Fruit fly (Drosophila melanogaster): ENCODE measurements around the gene opm.
A peak's percentile ranks its signal among the peaks of the same experiment; 100 is the strongest.

opm gene

dm6 chrX:15043013-15043699 is 23.1 kb downstream of the opm start (continued):
- TF ChIP-seq ase (GFP tag; IDR thresholded peaks at IDR 0.05) (peak; percentile 63; the same call in 2 of the 3 replicates), repo (GFP tag; optimal IDR thresholded peaks at IDR 0.05) (peak; percentile 83), onecut (GFP tag; IDR thresholded peaks at IDR 0.05) (peak; percentile 85), ERR (GFP tag; optimal IDR thresholded peaks at IDR 0.05) (peak; percentile 76), Hmx (GFP tag; optimal IDR thresholded peaks at IDR 0.05) (no peak), CG15514 (GFP tag; optimal IDR thresholded peaks at IDR 0.05) (peak; percentile 83), odd (GFP tag; optimal IDR thresholded peaks at IDR 0.05) (peak; percentile 91), run (tag; optimal IDR thresholded peaks at IDR 0.05) (peak; percentile 75), pho (GFP tag; optimal IDR thresholded peaks at IDR 0.05) (peak; percentile 73), ap (GFP tag; IDR thresholded peaks at IDR 0.05) (peak; percentile 52; the same call in 1 of the 2 replicates), danr (GFP tag; IDR thresholded peaks at IDR 0.05) (peak; percentile 50; the same call in 1 of the 2 replicates), Gug (GFP tag; IDR thresholded peaks at IDR 0.05) (no peak), Atf3 (GFP tag; optimal IDR thresholded peaks at IDR 0.05) (peak; percentile 58), grn (GFP tag; optimal IDR thresholded peaks at IDR 0.05) (peak; percentile 86), wek (GFP tag; optimal IDR thresholded peaks at IDR 0.05) (peak; percentile 95), prd (optimal IDR thresholded peaks at IDR 0.05) (no peak), prd (GFP tag; IDR thresholded peaks at IDR 0.05) (peak; percentile 46; the same call in 1 of the 3 replicates), Elba2 (GFP tag; optimal IDR thresholded peaks at IDR 0.05) (no peak), Nf-YB (GFP tag; optimal IDR thresholded peaks at IDR 0.05) (peak; percentile 62), abd-A (tag; optimal IDR thresholded peaks at IDR 0.05) (no peak), CG5180 (GFP tag; optimal IDR thresholded peaks at IDR 0.05) (peak; percentile 87), CG6765 (GFP tag; optimal IDR thresholded peaks at IDR 0.05) (peak; percentile 80), Xbp1 (GFP tag; optimal IDR thresholded peaks at IDR 0.05) (peak; percentile 18), Doc2 (GFP tag; IDR thresholded peaks at IDR 0.05) (no peak), CG1647 (GFP tag; optimal IDR thresholded peaks at IDR 0.05) (peak; percentile 89), Pdp1 (GFP tag; optimal IDR thresholded peaks at IDR 0.05) (peak; percentile 45 to 77), vnd (GFP tag; IDR thresholded peaks at IDR 0.05; ENCODE audit: partially characterized antibody) (no peak), cwo (GFP tag; optimal IDR thresholded peaks at IDR 0.05) (peak; percentile 68), CG14860 (GFP tag; IDR thresholded peaks at IDR 0.05; ENCODE audit: partially characterized antibody) (no peak), CG11085 (GFP tag; IDR thresholded peaks at IDR 0.05) (peak; percentile 41; the same call in 1 of the 2 replicates), Antp (GFP tag; optimal IDR thresholded peaks at IDR 0.05) (peak; percentile 56), h (optimal IDR thresholded peaks at IDR 0.05) (no peak), CG31224 (GFP tag; IDR thresholded peaks at IDR 0.05) (peak; percentile 18; the same call in 1 of the 2 replicates), CG18599 (GFP tag; optimal IDR thresholded peaks at IDR 0.05) (peak; percentile 89), CG15269 (tag; optimal IDR thresholded peaks at IDR 0.05) (peak; percentile 70), corto (GFP tag; optimal IDR thresholded peaks at IDR 0.05) (peak; percentile 50), pita (GFP tag; optimal IDR thresholded peaks at IDR 0.05) (no peak), Asciz (GFP tag; optimal IDR thresholded peaks at IDR 0.05) (peak; percentile 98), sens (GFP tag) (peak; percentile 98), pan (optimal IDR thresholded peaks at IDR 0.05) (no peak), pan (GFP tag; optimal IDR thresholded peaks at IDR 0.05 in 1 of 2, IDR thresholded peaks at IDR 0.05 in 1 of 2) (peak in 1 of 2 experiments; percentile 83), bigmax (GFP tag; optimal IDR thresholded peaks at IDR 0.05) (peak; percentile 59), CG9876 (GFP tag; optimal IDR thresholded peaks at IDR 0.05) (peak; percentile 58), MTF-1 (GFP tag; optimal IDR thresholded peaks at IDR 0.05; ENCODE audit: borderline replicate concordance) (peak; percentile 94), fd102C (GFP tag; optimal IDR thresholded peaks at IDR 0.05) (no peak), dan (GFP tag; IDR thresholded peaks at IDR 0.05) (no peak), HmgD (GFP tag; optimal IDR thresholded peaks at IDR 0.05) (no peak), Max (GFP tag; optimal IDR thresholded peaks at IDR 0.05) (peak; percentile 75), CG11696 (GFP tag; IDR thresholded peaks at IDR 0.05) (0 out of 2 replicates have a peak, but pooled peaks have one; percentile 22), Vsx1 (GFP tag; optimal IDR thresholded peaks at IDR 0.05) (peak; percentile 93)
